Worm (Caenorhabditis elegans) whole organism, midembryonic: ENCODE results near the gene nhr-256.

Experiments
- T22C8.4 ChIP-seq: fragments of 200-800 bp; sonication (Bioruptor generic); IDR thresholded peaks from 2 replicates; pipeline ENCODE4 v1.3.6; 2022; ENCODE audit warnings: missing genetic modification characterization, missing compliant biosample characterization
- cog-1 ChIP-seq: sonication (generic microtip); optimal IDR thresholded peaks from 2 replicates; lab custom pipeline; 2016; ENCODE audit warnings: missing genetic modification characterization, missing compliant biosample characterization
- flt-1 ChIP-seq: fragments of 200-800 bp; sonication (Bioruptor generic); IDR thresholded peaks from 2 replicates; pipeline ENCODE4 v1.3.6; 2022; ENCODE audit warnings: missing genetic modification characterization, missing compliant biosample characterization
- klf-2 ChIP-seq: fragments of 200-800 bp; sonication (Bioruptor generic); conservative IDR thresholded peaks from 2 replicates; pipeline ENCODE4 v1.3.6; 2022; ENCODE audit warnings: missing genetic modification reagents, missing genetic modification characterization, missing compliant biosample characterization
- med-1 ChIP-seq: sonication (generic microtip); optimal IDR thresholded peaks from 2 replicates; lab custom pipeline; 2017; ENCODE audit warnings: missing genetic modification characterization, mild to moderate bottlenecking, missing compliant biosample characterization, antibody characterized with exemption, missing genetic modification reagents; ENCODE audit not compliant: insufficient read depth
- ref-1 ChIP-seq: fragments of 200-800 bp; sonication (Bioruptor generic); conservative IDR thresholded peaks from 2 replicates; pipeline ENCODE4 v1.3.6; 2022; ENCODE audit warnings: missing genetic modification reagents, missing genetic modification characterization, missing compliant biosample characterization
- tab-1 ChIP-seq: fragments of 200-800 bp; sonication (Bioruptor generic); IDR thresholded peaks from 2 replicates; pipeline ENCODE4 v1.3.6; 2022; ENCODE audit warnings: missing genetic modification characterization, missing compliant biosample characterization
- ztf-29 ChIP-seq: fragments of 200-800 bp; sonication (Bioruptor generic); IDR thresholded peaks from 2 replicates; pipeline ENCODE4 v1.3.6; 2022; ENCODE audit warnings: missing genetic modification reagents, missing genetic modification characterization, missing compliant biosample characterization

- TF ChIP-seq tab-1 (GFP tag; lab: Robert Waterston, UW) = no peak
- no peak for TF ChIP-seq cog-1 (tag; lab: Kevin White, UChicago)
- no peak for TF ChIP-seq flt-1 (GFP tag; lab: Robert Waterston, UW)
- no peak for TF ChIP-seq T22C8.4 (GFP tag; lab: Robert Waterston, UW)
- no peak for TF ChIP-seq ztf-29 (GFP tag; lab: Robert Waterston, UW)
- TF ChIP-seq klf-2 (GFP tag; lab: Robert Waterston, UW) = no peak
- TF ChIP-seq ref-1 = no peak
- TF ChIP-seq med-1 (GFP tag; lab: Kevin White, UChicago) = no peak
Observed at ce11 chrV:1771727-1772126, 28.2 kb downstream of the nhr-256 start, which contains the start of gene dhs-13.
